Worm (Caenorhabditis elegans) whole organism, midembryonic: ENCODE results near the gene F53E10.5.
"Not testable (repeated sequence)": the region's sequence is repeated elsewhere in the genome, so short reads cannot be mapped to it uniquely, and the experiment has no call there.

ENCODE experiments used
- T22C8.4 ChIP-seq: fragments of 200-800 bp; sonication (Bioruptor generic); IDR thresholded peaks from 2 replicates; pipeline ENCODE4 v1.3.6; 2022; ENCODE audit warnings: missing genetic modification characterization, missing compliant biosample characterization
- cog-1 ChIP-seq: sonication (generic microtip); optimal IDR thresholded peaks from 2 replicates; lab custom pipeline; 2016; ENCODE audit warnings: missing genetic modification characterization, missing compliant biosample characterization
- flt-1 ChIP-seq: fragments of 200-800 bp; sonication (Bioruptor generic); IDR thresholded peaks from 2 replicates; pipeline ENCODE4 v1.3.6; 2022; ENCODE audit warnings: missing genetic modification characterization, missing compliant biosample characterization
- klf-2 ChIP-seq: fragments of 200-800 bp; sonication (Bioruptor generic); conservative IDR thresholded peaks from 2 replicates; pipeline ENCODE4 v1.3.6; 2022; ENCODE audit warnings: missing genetic modification reagents, missing genetic modification characterization, missing compliant biosample characterization
- med-1 ChIP-seq: sonication (generic microtip); optimal IDR thresholded peaks from 2 replicates; lab custom pipeline; 2017; ENCODE audit warnings: missing genetic modification characterization, mild to moderate bottlenecking, missing compliant biosample characterization, antibody characterized with exemption, missing genetic modification reagents; ENCODE audit not compliant: insufficient read depth
- ref-1 ChIP-seq: fragments of 200-800 bp; sonication (Bioruptor generic); conservative IDR thresholded peaks from 2 replicates; pipeline ENCODE4 v1.3.6; 2022; ENCODE audit warnings: missing genetic modification reagents, missing genetic modification characterization, missing compliant biosample characterization
- tab-1 ChIP-seq: fragments of 200-800 bp; sonication (Bioruptor generic); IDR thresholded peaks from 2 replicates; pipeline ENCODE4 v1.3.6; 2022; ENCODE audit warnings: missing genetic modification characterization, missing compliant biosample characterization
- ztf-23 ChIP-seq: fragments of 200-800 bp; sonication (Bioruptor generic); IDR thresholded peaks from 2 replicates; pipeline ENCODE4 v1.3.6; 2022; ENCODE audit warnings: missing genetic modification reagents, missing genetic modification characterization, missing compliant biosample characterization
- ztf-29 ChIP-seq: fragments of 200-800 bp; sonication (Bioruptor generic); IDR thresholded peaks from 2 replicates; pipeline ENCODE4 v1.3.6; 2022; ENCODE audit warnings: missing genetic modification reagents, missing genetic modification characterization, missing compliant biosample characterization

Gene F53E10.5

ce11 chrV:2585727-2586126, 13.0 kb downstream of the F53E10.5 start, which contains the start of gene C29G2.6:
TSS of gene C29G2.6 (minus strand) at chrV:2585908.
- no peak for TF ChIP-seq ztf-23 (GFP tag; lab: Robert Waterston, UW)
- no peak for TF ChIP-seq med-1
- TF ChIP-seq ztf-29: no peak
- TF ChIP-seq flt-1 (GFP tag; lab: Robert Waterston, UW): no peak
- no peak for TF ChIP-seq tab-1 (GFP tag; lab: Robert Waterston, UW)
- no peak for TF ChIP-seq T22C8.4 (GFP tag; lab: Robert Waterston, UW)
- no peak for TF ChIP-seq cog-1
- TF ChIP-seq klf-2 (GFP tag; lab: Robert Waterston, UW): no peak
- no peak for TF ChIP-seq ref-1

- TF ChIP-seq cog-1 (no peak), tab-1 (GFP tag; lab: Robert Waterston, UW) (no peak), flt-1 (GFP tag; lab: Robert Waterston, UW) (no peak)
Measured at ce11 chrV:2580598-2580997, 18.1 kb downstream of the F53E10.5 start, which contains the start of gene C29G2.3. TSS of gene C29G2.3 (plus strand) at chrV:2580898.

- TF ChIP-seq med-1 (no peak), tab-1 (GFP tag; lab: Robert Waterston, UW) (no peak), cog-1 (no peak), klf-2 (GFP tag; lab: Robert Waterston, UW) (no peak), T22C8.4 (GFP tag; lab: Robert Waterston, UW) (no peak), ztf-23 (GFP tag; lab: Robert Waterston, UW) (no peak), ref-1 (no peak), flt-1 (GFP tag; lab: Robert Waterston, UW) (no peak), ztf-29 (no peak)
Measured at ce11 chrV:2577603-2578002, 21.1 kb downstream of the F53E10.5 start, which contains the start of gene srt-4. TSS of gene srt-4 (plus strand) at chrV:2577903.

ce11 chrV:2575716-2576115, 23.0 kb downstream of the F53E10.5 start:
- TF ChIP-seq tab-1 (GFP tag; lab: Robert Waterston, UW): no peak
- no peak for TF ChIP-seq med-1
- no peak for TF ChIP-seq T22C8.4 (GFP tag; lab: Robert Waterston, UW)
- TF ChIP-seq ztf-29: no peak
- TF ChIP-seq klf-2 (GFP tag; lab: Robert Waterston, UW): no peak
- TF ChIP-seq ref-1: no peak
- TF ChIP-seq cog-1: no peak
- no peak for TF ChIP-seq ztf-23 (GFP tag; lab: Robert Waterston, UW)
- no peak for TF ChIP-seq flt-1 (GFP tag; lab: Robert Waterston, UW)

ce11 chrV:2573881-2574280, 24.8 kb downstream of the F53E10.5 start, which contains the start of gene nhr-290:
TSS of gene nhr-290 (plus strand) at chrV:2574181.
- TF ChIP-seq cog-1: no peak
- TF ChIP-seq tab-1 (GFP tag; lab: Robert Waterston, UW): no peak
- TF ChIP-seq ztf-23 (GFP tag; lab: Robert Waterston, UW): no peak
- TF ChIP-seq med-1: no peak
- TF ChIP-seq ref-1: no peak
- TF ChIP-seq klf-2 (GFP tag; lab: Robert Waterston, UW): no peak
- no peak for TF ChIP-seq T22C8.4 (GFP tag; lab: Robert Waterston, UW)
- no peak for TF ChIP-seq flt-1 (GFP tag; lab: Robert Waterston, UW)
- TF ChIP-seq ztf-29: no peak

ce11 chrV:2573108-2573507, 25.6 kb downstream of the F53E10.5 start, which contains the start of gene srj-20:
TSS of gene srj-20 (minus strand) at chrV:2573208.
- TF ChIP-seq cog-1 (no peak), flt-1 (GFP tag; lab: Robert Waterston, UW) (no peak), klf-2 (GFP tag; lab: Robert Waterston, UW) (no peak), T22C8.4 (GFP tag; lab: Robert Waterston, UW) (no peak), tab-1 (GFP tag; lab: Robert Waterston, UW) (no peak), med-1 (no peak), ref-1 (no peak), ztf-23 (GFP tag; lab: Robert Waterston, UW) (no peak), ztf-29 (no peak)

- no peak for TF ChIP-seq tab-1 (GFP tag; lab: Robert Waterston, UW)
- no peak for TF ChIP-seq ztf-29
- TF ChIP-seq flt-1 (GFP tag; lab: Robert Waterston, UW): no peak
- TF ChIP-seq ref-1: no peak
- TF ChIP-seq klf-2 (GFP tag; lab: Robert Waterston, UW): no peak
- TF ChIP-seq T22C8.4 (GFP tag; lab: Robert Waterston, UW): no peak
- no peak for TF ChIP-seq ztf-23 (GFP tag; lab: Robert Waterston, UW)
- TF ChIP-seq cog-1: no peak
- TF ChIP-seq med-1: no peak
Measured at ce11 chrV:2570643-2571042, 28.1 kb downstream of the F53E10.5 start, which contains the start of gene srj-19. TSS of gene srj-19 (minus strand) at chrV:2570743.

- TF ChIP-seq klf-2 (GFP tag; lab: Robert Waterston, UW): no peak
- TF ChIP-seq T22C8.4 (GFP tag; lab: Robert Waterston, UW): no peak
- TF ChIP-seq flt-1 (GFP tag; lab: Robert Waterston, UW): no peak
- TF ChIP-seq ztf-23 (GFP tag; lab: Robert Waterston, UW): no peak
Measured at ce11 chrV:2565525-2565924, 33.2 kb downstream of the F53E10.5 start, which contains the start of gene Y45G12C.1. TSS of gene Y45G12C.1 (plus strand) at chrV:2565683.

- not testable (repeated sequence) for TF ChIP-seq tab-1 (GFP tag; lab: Robert Waterston, UW); ref-1; med-1
Measured at ce11 chrV:2561390-2561789, 37.3 kb downstream of the F53E10.5 start, which contains the start of gene gst-10. TSS of gene gst-10 (plus strand) at chrV:2561690.
